Fruit fly (Drosophila melanogaster) whole organism: ENCODE data around the gene CG8292.

Source experiments
- CG8478 ChIP-seq: fragments of >200 bp; optimal IDR thresholded peaks from 2 replicates; lab custom pipeline; 2018; ENCODE audit warnings: inconsistent platforms
- Dll ChIP-seq: fragments of >200 bp; optimal IDR thresholded peaks from 2 replicates; lab custom pipeline; 2017
- EcR ChIP-seq, 2 experiments: fragments of >200 bp; optimal IDR thresholded peaks; 2 replicates each; lab custom pipeline; 2017; ENCODE audit warnings: missing biosample characterization in 2 of 2, missing genetic modification characterization in 2 of 2, missing genetic modification reagents in 2 of 2
- pan ChIP-seq: fragments of >200 bp; optimal IDR thresholded peaks from 2 replicates; lab custom pipeline; 2017
- psq ChIP-seq: fragments of >200 bp; optimal IDR thresholded peaks from 2 replicates; lab custom pipeline; 2017
- usp ChIP-seq: fragments of >200 bp; optimal IDR thresholded peaks from 2 replicates; lab custom pipeline; 2017; ENCODE audit warnings: missing biosample characterization, missing genetic modification characterization, mixed read lengths

Gene CG8292

dm6 chr2L:8232389-8232788 is 14.6 kb upstream of the CG8292 start:
- TF ChIP-seq Dll (lab: Kevin White, UChicago) = no peak
- no peak for TF ChIP-seq usp
- no peak for TF ChIP-seq EcR (GFP tag; optimal IDR thresholded peaks at IDR 0.05; lab: Kevin White, UChicago)
- TF ChIP-seq CG8478 = no peak
- no peak for TF ChIP-seq psq (lab: Kevin White, UChicago)
- TF ChIP-seq pan (lab: Kevin White, UChicago) = no peak

dm6 chr2L:8230255-8230654 is 12.4 kb upstream of the CG8292 start:
- TF ChIP-seq EcR (GFP tag; optimal IDR thresholded peaks at IDR 0.05; lab: Kevin White, UChicago) = no peak
- TF ChIP-seq pan (lab: Kevin White, UChicago) = no peak
- TF ChIP-seq psq (lab: Kevin White, UChicago) = no peak
- TF ChIP-seq CG8478 = no peak
- TF ChIP-seq Dll (lab: Kevin White, UChicago) = no peak
- TF ChIP-seq usp = no peak

- peak; percentile 10 for TF ChIP-seq pan (lab: Kevin White, UChicago)
- TF ChIP-seq CG8478 = no peak
Observed at dm6 chr2L:8229628-8230027, 11.8 kb upstream of the CG8292 start.

- TF ChIP-seq Dll (lab: Kevin White, UChicago) (no peak), pan (lab: Kevin White, UChicago) (no peak), usp (no peak), psq (lab: Kevin White, UChicago) (no peak), CG8478 (no peak), EcR (GFP tag; optimal IDR thresholded peaks at IDR 0.05; lab: Kevin White, UChicago) (no peak)
Observed at dm6 chr2L:8229134-8229533, 11.3 kb upstream of the CG8292 start.

dm6 chr2L:8220393-8220934 is 2.6 kb upstream of the CG8292 start, which contains the start of gene Snx6:
Gene Snx6, minus strand, starts transcription at chr2L:8220741.
- TF ChIP-seq CG8478 (no peak), usp (no peak)

dm6 chr2L:8215259-8215929 is 2.4 kb downstream of the CG8292 start, which contains the start of gene CG8349:
Gene CG8349, plus strand, starts transcription at chr2L:8215915.
- TF ChIP-seq EcR (GFP tag; optimal IDR thresholded peaks at IDR 0.05; lab: Kevin White, UChicago) = no peak

DNA sequence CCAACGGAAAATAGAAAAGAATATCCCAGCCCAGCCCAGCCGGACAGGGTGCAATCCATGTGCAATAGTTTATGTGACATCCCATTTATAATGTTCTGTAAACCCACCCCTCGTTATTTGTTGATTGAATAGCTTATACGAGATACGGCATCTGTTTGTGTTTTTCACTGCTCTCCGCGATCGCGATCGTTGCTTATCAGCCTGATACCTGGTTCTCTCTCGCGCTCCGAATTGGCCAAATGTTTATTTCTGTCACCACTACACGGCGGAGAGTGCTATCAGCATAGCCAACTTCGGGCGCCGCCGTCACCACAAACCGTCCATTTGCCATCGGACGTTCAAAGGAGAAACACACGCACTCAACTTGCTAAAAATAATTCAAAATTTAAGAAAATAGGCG is 3.8 kb downstream of the CG8292 start, which contains the start of gene CG8353:
CG8353 (plus strand) TSS at position 59 of the 400 bp plus-strand sequence.
- no peak for TF ChIP-seq usp
- no peak for TF ChIP-seq pan (lab: Kevin White, UChicago)
- TF ChIP-seq psq (lab: Kevin White, UChicago) = no peak
- no peak for TF ChIP-seq CG8478
- TF ChIP-seq EcR (GFP tag; optimal IDR thresholded peaks at IDR 0.05; lab: Kevin White, UChicago) = no peak
- TF ChIP-seq Dll (lab: Kevin White, UChicago) = no peak

dm6 chr2L:8212666-8213270 is 5.0 kb downstream of the CG8292 start, which contains the start of the genes CG8372 and CG8360:
Gene CG8372, minus strand, starts transcription at chr2L:8212902.
Gene CG8360, plus strand, starts transcription at chr2L:8212959.
- TF ChIP-seq EcR (GFP tag; optimal IDR thresholded peaks at IDR 0.05; lab: Kevin White, UChicago) = peak in 1 of 2 experiments; percentile 68
- TF ChIP-seq pan (lab: Kevin White, UChicago) = no peak

- TF ChIP-seq CG8478 = no peak
- no peak for TF ChIP-seq pan (lab: Kevin White, UChicago)
- TF ChIP-seq psq (lab: Kevin White, UChicago) = no peak
- no peak for TF ChIP-seq EcR (GFP tag; optimal IDR thresholded peaks at IDR 0.05; lab: Kevin White, UChicago)
- no peak for TF ChIP-seq Dll (lab: Kevin White, UChicago)
- TF ChIP-seq usp = no peak
Observed at dm6 chr2L:8211070-8211469, 6.7 kb downstream of the CG8292 start, which contains the start of gene Ssb-c31a. Gene Ssb-c31a, plus strand, starts transcription at chr2L:8211347.

DNA sequence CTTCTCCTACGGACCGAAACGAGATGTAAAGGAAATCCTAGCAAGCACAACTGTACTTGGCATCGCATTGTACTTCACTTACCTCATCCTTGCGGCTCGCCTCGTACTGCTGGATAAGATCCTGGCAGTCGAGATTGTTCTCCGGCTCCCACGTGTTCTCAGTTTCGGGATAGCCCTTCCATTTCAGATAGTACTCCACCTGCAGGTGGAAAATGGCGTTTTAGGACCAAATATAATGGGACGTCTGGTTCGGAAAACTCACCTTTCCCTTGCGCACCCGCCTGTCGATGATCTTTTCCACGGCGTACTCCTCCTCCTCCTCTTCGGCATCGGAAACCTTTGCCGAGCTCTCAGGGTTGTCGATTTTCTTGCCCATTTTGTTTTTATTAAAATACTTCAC is 7.3 kb downstream of the CG8292 start:
- TF ChIP-seq EcR (GFP tag; optimal IDR thresholded peaks at IDR 0.05; lab: Kevin White, UChicago) (no peak), psq (lab: Kevin White, UChicago) (no peak), pan (lab: Kevin White, UChicago) (no peak), CG8478 (no peak), Dll (lab: Kevin White, UChicago) (no peak), usp (no peak)

DNA sequence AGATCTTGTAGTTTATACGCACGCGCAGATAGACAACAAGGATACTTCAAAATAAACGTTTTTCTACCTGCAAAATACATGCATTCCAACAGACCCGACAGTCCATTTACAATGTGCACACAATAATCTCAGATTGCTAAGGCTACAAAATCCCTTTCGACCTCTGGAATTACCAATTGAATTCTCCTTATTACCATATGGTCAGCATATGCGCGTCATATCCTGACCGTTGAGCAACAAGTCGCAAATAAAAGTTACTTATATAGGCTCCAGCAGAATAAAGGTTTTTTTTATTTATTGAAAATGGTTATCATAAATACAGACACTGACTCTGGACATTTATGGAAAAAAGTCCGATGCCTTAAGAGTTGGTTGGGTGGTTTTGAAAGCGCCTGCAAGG is 8.5 kb downstream of the CG8292 start:
- TF ChIP-seq CG8478 = no peak
- TF ChIP-seq psq (lab: Kevin White, UChicago) = no peak

DNA sequence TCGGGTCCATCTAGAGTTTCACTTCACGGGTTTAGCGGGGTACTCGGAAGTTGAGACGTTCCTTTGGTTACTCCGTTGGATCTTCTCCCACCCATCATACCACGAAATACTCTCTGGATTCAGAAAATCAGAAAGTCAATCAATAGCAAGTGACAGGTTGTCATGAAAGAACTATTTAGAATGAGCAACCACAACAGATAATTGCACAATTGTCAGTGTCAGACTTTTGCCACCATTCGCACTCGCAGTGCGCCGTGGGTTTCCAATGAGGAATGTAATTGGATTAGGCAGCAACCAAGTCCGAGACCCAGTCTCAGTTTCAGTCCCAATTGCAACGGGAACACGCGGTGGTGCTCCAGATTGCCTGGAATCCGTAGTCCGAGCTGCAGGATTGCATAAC is 11.9 kb downstream of the CG8292 start, which contains the start of gene CG8419:
CG8419 (plus strand) TSS at position 301 of the 400 bp plus-strand sequence.
- TF ChIP-seq EcR (GFP tag; optimal IDR thresholded peaks at IDR 0.05; lab: Kevin White, UChicago) (no peak), psq (lab: Kevin White, UChicago) (no peak), CG8478 (no peak), pan (lab: Kevin White, UChicago) (no peak), Dll (lab: Kevin White, UChicago) (no peak), usp (no peak)
